Fruit fly (Drosophila melanogaster): Measurements from ENCODE around the gene CG14837.
A peak's percentile ranks its signal among the peaks of the same experiment; 100 is the strongest.

The CG14837 gene

DNA sequence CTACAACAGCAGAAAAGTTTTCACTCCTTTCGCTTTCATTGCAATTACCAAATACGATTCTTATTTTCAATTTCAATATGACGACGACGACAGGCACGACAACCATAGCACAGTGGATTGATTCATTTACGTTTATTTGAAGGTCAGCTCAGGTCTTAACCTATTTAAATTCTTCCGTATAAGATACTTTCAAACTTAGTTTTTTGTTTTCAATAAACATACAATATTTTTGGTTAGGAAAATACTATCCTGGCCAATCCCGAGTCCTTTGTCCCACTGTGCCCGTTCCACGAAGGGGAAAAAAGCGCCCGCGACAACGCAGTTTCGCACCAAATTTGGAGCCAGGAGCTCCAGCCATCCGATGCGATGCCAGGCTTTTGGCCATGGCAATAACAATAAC is 9.6 kb downstream of the CG14837 start:
- no peak for TF ChIP-seq Ets96B (tag; optimal IDR thresholded peaks at IDR 0.05)
- no peak for TF ChIP-seq CG3032 (tag; optimal IDR thresholded peaks at IDR 0.05)
- TF ChIP-seq CG6163 (GFP tag; IDR thresholded peaks at IDR 0.05) = peak; percentile 55; the same call in 2 of the 3 replicates
- TF ChIP-seq CG15336 (GFP tag; IDR thresholded peaks at IDR 0.05) = peak; percentile 52
- peak; percentile 63 for TF ChIP-seq CG32006 (GFP tag; optimal IDR thresholded peaks at IDR 0.05)
- peak; percentile 13 for TF ChIP-seq CG8319 (GFP tag; optimal IDR thresholded peaks at IDR 0.05)
- peak; percentile 23 for TF ChIP-seq CG7368 (GFP tag; optimal IDR thresholded peaks at IDR 0.05)
- TF ChIP-seq lz (GFP tag; optimal IDR thresholded peaks at IDR 0.05) = no peak
- TF ChIP-seq CG6276 (GFP tag; optimal IDR thresholded peaks at IDR 0.05) = peak; percentile 41
- TF ChIP-seq Blimp-1 (GFP tag; optimal IDR thresholded peaks at IDR 0.05) = no peak
- no peak for TF ChIP-seq cyc (GFP tag; optimal IDR thresholded peaks at IDR 0.05)
- TF ChIP-seq topi (GFP tag; optimal IDR thresholded peaks at IDR 0.05) = no peak
- TF ChIP-seq acj6 (GFP tag; optimal IDR thresholded peaks at IDR 0.05) = peak; percentile 31
- no peak for TF ChIP-seq dsx (GFP tag; optimal IDR thresholded peaks at IDR 0.05; ENCODE audit: poor library complexity, severe bottlenecking)
- no peak for TF ChIP-seq Sox102F (GFP tag; optimal IDR thresholded peaks at IDR 0.05)
- peak; percentile 12 for TF ChIP-seq CG11762 (GFP tag; optimal IDR thresholded peaks at IDR 0.05; ENCODE audit: insufficient read depth)
- no peak for TF ChIP-seq CG11294 (GFP tag; IDR thresholded peaks at IDR 0.05)
- no peak for TF ChIP-seq fd59A (GFP tag; optimal IDR thresholded peaks at IDR 0.05)
- peak; percentile 6 for TF ChIP-seq Sox15 (GFP tag; optimal IDR thresholded peaks at IDR 0.05)
- TF ChIP-seq Smox (GFP tag; optimal IDR thresholded peaks at IDR 0.05) = no peak
- TF ChIP-seq vri (GFP tag; optimal IDR thresholded peaks at IDR 0.05) = no peak
- no peak for TF ChIP-seq CG10669 (GFP tag; optimal IDR thresholded peaks at IDR 0.05)
- TF ChIP-seq CG16779 (tag; optimal IDR thresholded peaks at IDR 0.05) = no peak
- no peak for TF ChIP-seq CG1621 (tag; optimal IDR thresholded peaks at IDR 0.05)
- TF ChIP-seq CG6792 (GFP tag; optimal IDR thresholded peaks at IDR 0.05) = peak; percentile 11
- peak; percentile 32 for TF ChIP-seq Lpt (GFP tag; optimal IDR thresholded peaks at IDR 0.05)
- no peak for TF ChIP-seq CG31627 (GFP tag; optimal IDR thresholded peaks at IDR 0.05)
- peak; percentile 23 for TF ChIP-seq OdsH (GFP tag; optimal IDR thresholded peaks at IDR 0.05)
- no peak for TF ChIP-seq CG10631 (GFP tag; optimal IDR thresholded peaks at IDR 0.05)
- TF ChIP-seq CG6808 (GFP tag; optimal IDR thresholded peaks at IDR 0.05) = no peak
- peak; percentile 6 for TF ChIP-seq Hr39 (GFP tag; optimal IDR thresholded peaks at IDR 0.05)
- no peak for TF ChIP-seq Eip93F (GFP tag; optimal IDR thresholded peaks at IDR 0.05)
- peak; percentile 32 for TF ChIP-seq CG34406 (GFP tag; optimal IDR thresholded peaks at IDR 0.05)
- TF ChIP-seq pdm3 (GFP tag; optimal IDR thresholded peaks at IDR 0.05) = peak; percentile 40
- TF ChIP-seq ss (GFP tag; optimal IDR thresholded peaks at IDR 0.05) = no peak
- no peak for TF ChIP-seq Sox14 (GFP tag; optimal IDR thresholded peaks at IDR 0.05)
- TF ChIP-seq dac (GFP tag; optimal IDR thresholded peaks at IDR 0.05) = no peak
- peak; percentile 16 for TF ChIP-seq CG8632 (GFP tag; optimal IDR thresholded peaks at IDR 0.05)
- peak; percentile 72 for TF ChIP-seq svp (GFP tag)
- TF ChIP-seq net (GFP tag; optimal IDR thresholded peaks at IDR 0.05) = peak; percentile 36
- no peak for TF ChIP-seq Hr38 (GFP tag; optimal IDR thresholded peaks at IDR 0.05)
- TF ChIP-seq achi (GFP tag; optimal IDR thresholded peaks at IDR 0.05) = peak; percentile 31
- TF ChIP-seq eg (GFP tag; IDR thresholded peaks at IDR 0.05) = peak; percentile 74
- peak; percentile 6 for TF ChIP-seq CG4318 (GFP tag; optimal IDR thresholded peaks at IDR 0.05)
- TF ChIP-seq CG9139 (GFP tag; optimal IDR thresholded peaks at IDR 0.05) = no peak
- peak; percentile 64 for TF ChIP-seq Eip78C (GFP tag)
- no peak for TF ChIP-seq Eip75B (GFP tag; optimal IDR thresholded peaks at IDR 0.05)
- TF ChIP-seq Ets21C (GFP tag; optimal IDR thresholded peaks at IDR 0.05) = no peak
- no peak for TF ChIP-seq fd85E (GFP tag; optimal IDR thresholded peaks at IDR 0.05)
- peak; percentile 41; the same call in 1 of the 2 replicates for TF ChIP-seq Gug (GFP tag; IDR thresholded peaks at IDR 0.05)
- TF ChIP-seq CG8119 (GFP tag; IDR thresholded peaks at IDR 0.05) = peak; percentile 60; the same call in 2 of the 3 replicates
- TF ChIP-seq Hr4 (GFP tag; optimal IDR thresholded peaks at IDR 0.05) = peak; percentile 62
- TF ChIP-seq CG3919 (GFP tag; optimal IDR thresholded peaks at IDR 0.05) = peak; percentile 51

Data from whole organism, prepupa.